Worm (Caenorhabditis elegans): ENCODE data around the gene coq-6.

The coq-6 gene

DNA sequence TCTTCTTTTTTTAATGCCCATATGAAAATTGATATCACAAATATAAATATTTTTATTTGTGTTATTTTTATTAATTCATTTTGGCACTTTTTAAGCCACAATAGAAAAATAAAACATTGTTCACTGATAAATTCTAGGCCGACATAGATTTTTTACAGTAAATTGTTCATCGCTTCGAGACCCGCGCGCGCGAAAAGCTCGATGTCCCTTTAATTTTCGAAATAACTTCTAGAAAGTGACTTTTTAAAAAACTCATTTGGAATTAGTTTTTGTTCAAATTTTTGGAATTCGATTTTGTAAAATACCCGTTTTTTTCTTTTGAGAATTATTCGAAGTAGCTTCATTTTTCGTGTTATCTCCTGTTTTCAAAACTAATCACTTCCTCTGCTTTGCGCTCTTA is 47.8 kb downstream of the coq-6 start:
- TF ChIP-seq ceh-44 (GFP tag; IDR thresholded peaks at IDR 0.05) (no peak), hlh-11 (tag; optimal IDR thresholded peaks at IDR 0.05) (no peak), zip-2 (tag; optimal IDR thresholded peaks at IDR 0.05) (no peak), F37D6.2 (tag; optimal IDR thresholded peaks at IDR 0.05) (no peak), lin-29 (GFP tag; IDR thresholded peaks at IDR 0.05) (no peak), F10B5.3 (tag; optimal IDR thresholded peaks at IDR 0.05) (no peak), mes-2 (tag; optimal IDR thresholded peaks at IDR 0.05; ENCODE audit: poor library complexity, severe bottlenecking) (no peak), T20F7.1 (GFP tag; optimal IDR thresholded peaks at IDR 0.05) (no peak), nhr-10 (tag; optimal IDR thresholded peaks at IDR 0.05) (no peak), egl-43 (GFP tag; IDR thresholded peaks at IDR 0.05) (no peak), mep-1 (tag; optimal IDR thresholded peaks at IDR 0.05) (no peak), ceh-28 (tag; optimal IDR thresholded peaks at IDR 0.05) (no peak), snpc-1.2 (GFP tag; IDR thresholded peaks at IDR 0.05) (no peak), ceh-32 (tag; optimal IDR thresholded peaks at IDR 0.05; ENCODE audit: poor library complexity) (no peak), mdt-29 (GFP tag; IDR thresholded peaks at IDR 0.05) (no peak), ctbp-1 (GFP tag; IDR thresholded peaks at IDR 0.05) (no peak)

DNA sequence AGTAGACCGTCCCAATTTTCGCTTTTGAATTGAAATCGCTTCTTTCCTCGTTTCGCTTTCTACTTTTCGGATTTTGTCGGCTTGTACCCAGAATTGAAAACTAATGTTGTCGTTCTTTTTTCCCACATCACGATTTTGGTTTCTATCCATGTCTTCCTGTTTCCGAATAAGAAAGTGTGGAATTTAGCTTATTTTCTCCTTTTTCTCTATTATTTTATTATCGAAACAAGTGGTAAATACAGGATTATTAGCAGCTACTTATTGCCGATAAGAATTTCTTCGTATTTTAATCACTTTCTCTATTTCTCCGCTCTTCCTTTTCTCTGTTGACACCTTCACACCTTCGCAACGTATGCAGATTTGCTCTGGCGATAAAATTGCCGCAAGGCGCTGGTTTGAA is 48.4 kb downstream of the coq-6 start:
- TF ChIP-seq aha-1 (tag) (peak; percentile 52), hlh-30 (tag; optimal IDR thresholded peaks at IDR 0.05; ENCODE audit: insufficient read depth) (no peak)

ce11 chrV:9386143-9386542 is 49.6 kb downstream of the coq-6 start, which contains the start of gene hum-2:
Gene hum-2 (plus strand): TSS chrV:9386175.
- no peak for TF ChIP-seq unc-130 (GFP tag; optimal IDR thresholded peaks at IDR 0.05)
- peak; percentile 94 for TF ChIP-seq aha-1 (tag)

Data from whole organism, L4 larva.